3 worm cellular contexts compared by ENCODE assay signal in genomic region chrIV:1127852-1128251, ce11.
TF ChIP-seq lines count a peak whose summit lies in the region.

No protein-coding gene starts in this region.

TF ChIP-seq in whole organism, L4 larva, 104 proteins besides CTCF, POLR2A, EP300 and RAD21:
- TF ChIP-seq dpl-1 (GFP tag; optimal IDR thresholded peaks at IDR 0.05; lab: Kevin White, UChicago), result no peak
- no peak for TF ChIP-seq egl-43 (GFP tag; IDR thresholded peaks at IDR 0.05; lab: Robert Waterston, UW)
- no peak for TF ChIP-seq ceh-20 (GFP tag; IDR thresholded peaks at IDR 0.05; lab: Robert Waterston, UW)
- no peak for TF ChIP-seq gei-8 (GFP tag; optimal IDR thresholded peaks at IDR 0.05; lab: Kevin White, UChicago)
- 0 out of 2 replicates have a peak, but pooled peaks have one; percentile 25 for TF ChIP-seq lim-7 (GFP tag; IDR thresholded peaks at IDR 0.05; lab: Robert Waterston, UW)
- no peak for TF ChIP-seq vab-7 (GFP tag; IDR thresholded peaks at IDR 0.05; lab: Robert Waterston, UW)
- TF ChIP-seq set-16 (GFP tag; IDR thresholded peaks at IDR 0.05; lab: Robert Waterston, UW), result peak; percentile 56; the same call in 1 of the 2 replicates
- no peak for TF ChIP-seq nhr-237 (tag; optimal IDR thresholded peaks at IDR 0.05; lab: Kevin White, UChicago)
- TF ChIP-seq nhr-111 (GFP tag; optimal IDR thresholded peaks at IDR 0.05; lab: Kevin White, UChicago), result no peak
- no peak for TF ChIP-seq pha-4 (GFP tag; IDR thresholded peaks at IDR 0.05; lab: Robert Waterston, UW)
- no peak for TF ChIP-seq pha-4 (tag; optimal IDR thresholded peaks at IDR 0.05; lab: Kevin White, UChicago)
- 0 out of 2 replicates have a peak, but pooled peaks have one; percentile 12 for TF ChIP-seq F44E2.7 (GFP tag; IDR thresholded peaks at IDR 0.05; lab: Robert Waterston, UW)
- TF ChIP-seq zfp-3 (GFP tag; conservative IDR thresholded peaks at IDR 0.05; lab: Robert Waterston, UW), result no peak
- TF ChIP-seq pqm-1 (tag; optimal IDR thresholded peaks at IDR 0.05; lab: Kevin White, UChicago), result no peak
- no peak for TF ChIP-seq zag-1 (tag; optimal IDR thresholded peaks at IDR 0.05; lab: Kevin White, UChicago)
- TF ChIP-seq php-3 (GFP tag; IDR thresholded peaks at IDR 0.05; lab: Robert Waterston, UW), result 0 out of 2 replicates have a peak, but pooled peaks have one; percentile 9
- no peak for TF ChIP-seq fkh-10 (GFP tag; optimal IDR thresholded peaks at IDR 0.05; lab: Kevin White, UChicago)
- TF ChIP-seq aly-2 (tag; optimal IDR thresholded peaks at IDR 0.05; lab: Kevin White, UChicago), result no peak
- TF ChIP-seq tag-97 (GFP tag; IDR thresholded peaks at IDR 0.05; lab: Robert Waterston, UW), result no peak
- TF ChIP-seq ceh-32 (tag; optimal IDR thresholded peaks at IDR 0.05; lab: Kevin White, UChicago; ENCODE audit: poor library complexity), result no peak
- no peak for TF ChIP-seq F10B5.3 (tag; optimal IDR thresholded peaks at IDR 0.05; lab: Kevin White, UChicago)
- no peak for TF ChIP-seq cey-2 (tag; optimal IDR thresholded peaks at IDR 0.05; lab: Kevin White, UChicago; ENCODE audit: borderline replicate concordance, insufficient read depth)
- no peak for TF ChIP-seq sdz-12 (GFP tag; optimal IDR thresholded peaks at IDR 0.05; lab: Kevin White, UChicago)
- peak in 1 of 2 experiments; percentile 4 for TF ChIP-seq unc-62 (GFP tag; optimal IDR thresholded peaks at IDR 0.05 in 1 of 2; lab: Kevin White, UChicago)
- TF ChIP-seq unc-62 (tag; optimal IDR thresholded peaks at IDR 0.05; lab: Kevin White, UChicago), result no peak
- no peak for TF ChIP-seq lin-15B (tag; optimal IDR thresholded peaks at IDR 0.05; lab: Kevin White, UChicago)
- TF ChIP-seq lin-38 (GFP tag; IDR thresholded peaks at IDR 0.05; lab: Robert Waterston, UW), result no peak
- no peak for TF ChIP-seq hlh-30 (tag; optimal IDR thresholded peaks at IDR 0.05; lab: Kevin White, UChicago; ENCODE audit: insufficient read depth)
- no peak for TF ChIP-seq nhr-77 (tag; optimal IDR thresholded peaks at IDR 0.05; lab: Kevin White, UChicago)

TF ChIP-seq in whole organism, early embryonic, 17 proteins besides CTCF, POLR2A, EP300 and RAD21:
- no peak for TF ChIP-seq tbx-37 (GFP tag; conservative IDR thresholded peaks at IDR 0.05; lab: Robert Waterston, UW)
- peak; percentile 20 for TF ChIP-seq ceh-36 (tag; optimal IDR thresholded peaks at IDR 0.05; lab: Kevin White, UChicago)
TF ChIP-seq in whole organism, early embryonic: peak in this region for 1.

TF ChIP-seq in whole organism, young adult, 124 proteins besides CTCF, POLR2A, EP300 and RAD21:
- TF ChIP-seq nfyb-1 (GFP tag; IDR thresholded peaks at IDR 0.05; lab: Robert Waterston, UW) (peak; percentile 38; the same call in 1 of the 2 replicates), zfh-2 (GFP tag; conservative IDR thresholded peaks at IDR 0.05; lab: Robert Waterston, UW) (peak; percentile 90), madf-3 (GFP tag; IDR thresholded peaks at IDR 0.05; lab: Robert Waterston, UW) (no peak), egrh-3 (GFP tag; IDR thresholded peaks at IDR 0.05; lab: Robert Waterston, UW) (peak; percentile 32; the same call in 1 of the 2 replicates), snpc-3.4 (tag; optimal IDR thresholded peaks at IDR 0.05; lab: Kevin White, UChicago) (no peak)
TF ChIP-seq in whole organism, young adult: peak in this region for 3.
